Worm (Caenorhabditis elegans) whole organism, L2 larva: Measurements from ENCODE around the gene F22F7.11.

Experiments used
- C34F6.9 ChIP-seq: fragments of 150-350 bp; optimal IDR thresholded peaks from 2 replicates; lab custom pipeline; 2014; ENCODE audit warnings: missing biosample characterization, missing genetic modification characterization
- F13H6.1 ChIP-seq: sonication (generic microtip); optimal IDR thresholded peaks from 2 replicates; lab custom pipeline; 2016; ENCODE audit warnings: missing genetic modification characterization, missing compliant biosample characterization
- R02D3.7 ChIP-seq: fragments of 150-350 bp; optimal IDR thresholded peaks from 2 replicates; lab custom pipeline; 2014; ENCODE audit warnings: missing biosample characterization, missing genetic modification characterization
- ZK546.5 ChIP-seq: sonication (generic microtip); optimal IDR thresholded peaks from 2 replicates; lab custom pipeline; 2017; ENCODE audit warnings: missing biosample characterization, missing genetic modification characterization
- alr-1 ChIP-seq: fragments of 150-350 bp; optimal IDR thresholded peaks from 2 replicates; lab custom pipeline; 2014; ENCODE audit warnings: missing biosample characterization, missing genetic modification characterization
- aly-2 ChIP-seq: fragments of 150-350 bp; optimal IDR thresholded peaks from 2 replicates; lab custom pipeline; 2014; ENCODE audit warnings: missing biosample characterization, missing genetic modification characterization
- ama-1 ChIP-seq: fragments of 150-350 bp; optimal IDR thresholded peaks from 2 replicates; lab custom pipeline; 2018; ENCODE audit warnings: inconsistent platforms
- ceh-16 ChIP-seq: fragments of 150-350 bp; optimal IDR thresholded peaks from 2 replicates; lab custom pipeline; 2014; ENCODE audit warnings: missing biosample characterization, missing genetic modification characterization
- crh-2 ChIP-seq: sonication (generic microtip); optimal IDR thresholded peaks from 2 replicates; lab custom pipeline; 2017; ENCODE audit warnings: missing biosample characterization, missing genetic modification characterization
- dmd-4 ChIP-seq: sonication (generic microtip); optimal IDR thresholded peaks from 2 replicates; lab custom pipeline; 2017; ENCODE audit warnings: missing biosample characterization, missing genetic modification characterization
- egl-27 ChIP-seq: sonication (generic microtip); optimal IDR thresholded peaks from 3 replicates; lab custom pipeline; 2017; ENCODE audit warnings: missing biosample characterization, missing genetic modification reagents, missing genetic modification characterization
- elt-3 ChIP-seq: sonication (generic microtip); optimal IDR thresholded peaks from 2 replicates; lab custom pipeline; 2017; ENCODE audit warnings: missing biosample characterization, missing genetic modification characterization
- fos-1 ChIP-seq: fragments of 150-350 bp; optimal IDR thresholded peaks from 2 replicates; lab custom pipeline; 2014; ENCODE audit warnings: missing biosample characterization, missing genetic modification characterization
- lin-11 ChIP-seq: fragments of 150-350 bp; sonication (generic microtip); optimal IDR thresholded peaks from 2 replicates; lab custom pipeline; 2014; ENCODE audit warnings: missing biosample characterization, missing genetic modification characterization, inconsistent platforms, mixed read lengths
- lin-13 ChIP-seq: fragments of 150-350 bp; optimal IDR thresholded peaks from 2 replicates; lab custom pipeline; 2014; ENCODE audit warnings: missing biosample characterization, missing genetic modification reagents, missing genetic modification characterization
- lin-39 ChIP-seq: fragments of 150-350 bp; optimal IDR thresholded peaks from 2 replicates; lab custom pipeline; 2014; ENCODE audit warnings: missing biosample characterization, missing genetic modification reagents, missing genetic modification characterization
- lsy-2 ChIP-seq, 2 experiments: fragments of 150-350 bp in 1 of 2; sonication (generic microtip) in 1 of 2; optimal IDR thresholded peaks; 2 replicates each; lab custom pipeline; 2014 to 2017; ENCODE audit warnings: missing biosample characterization in 2 of 2, missing genetic modification characterization in 2 of 2
- mab-5 ChIP-seq: fragments of 150-350 bp; optimal IDR thresholded peaks from 2 replicates; lab custom pipeline; 2014; ENCODE audit warnings: missing biosample characterization, missing genetic modification characterization
- mbf-1 ChIP-seq: sonication (generic microtip); optimal IDR thresholded peaks from 2 replicates; lab custom pipeline; 2017; ENCODE audit warnings: missing biosample characterization, missing genetic modification characterization
- mdl-1 ChIP-seq, 2 experiments: fragments of 150-350 bp in 1 of 2; sonication (generic microtip) in 1 of 2; optimal IDR thresholded peaks; 2 replicates each; lab custom pipeline; 2017; ENCODE audit warnings: missing biosample characterization in 2 of 2, missing genetic modification characterization in 2 of 2
- nhr-11 ChIP-seq: fragments of 150-350 bp; optimal IDR thresholded peaks from 2 replicates; lab custom pipeline; 2014; ENCODE audit warnings: missing biosample characterization, missing genetic modification characterization
- nhr-23 ChIP-seq: fragments of 150-350 bp; optimal IDR thresholded peaks from 2 replicates; lab custom pipeline; 2014; ENCODE audit warnings: missing biosample characterization, missing genetic modification reagents, missing genetic modification characterization
- nhr-237 ChIP-seq: fragments of 150-350 bp; optimal IDR thresholded peaks from 2 replicates; lab custom pipeline; 2014; ENCODE audit warnings: missing biosample characterization, missing genetic modification characterization
- nhr-6 ChIP-seq: fragments of 150-350 bp; optimal IDR thresholded peaks from 2 replicates; lab custom pipeline; 2014; ENCODE audit warnings: missing biosample characterization, missing genetic modification characterization
- nhr-77 ChIP-seq: fragments of 150-350 bp; optimal IDR thresholded peaks from 2 replicates; lab custom pipeline; 2014; ENCODE audit warnings: missing biosample characterization, missing genetic modification characterization
- sem-4 ChIP-seq: fragments of 150-350 bp; optimal IDR thresholded peaks from 2 replicates; lab custom pipeline; 2014; ENCODE audit warnings: missing biosample characterization, missing genetic modification reagents, missing genetic modification characterization
- skn-1 ChIP-seq: sonication (generic microtip); optimal IDR thresholded peaks from 2 replicates; lab custom pipeline; 2017; ENCODE audit warnings: missing biosample characterization, missing genetic modification characterization
- sma-3 ChIP-seq: sonication (generic microtip); optimal IDR thresholded peaks from 2 replicates; lab custom pipeline; 2016; ENCODE audit warnings: missing genetic modification reagents, missing genetic modification characterization, missing compliant biosample characterization
- snpc-4 ChIP-seq: fragments of 150-350 bp; optimal IDR thresholded peaks from 2 replicates; lab custom pipeline; 2014; ENCODE audit warnings: missing biosample characterization, missing genetic modification characterization
- zag-1 ChIP-seq: fragments of 150-350 bp; optimal IDR thresholded peaks from 2 replicates; lab custom pipeline; 2014; ENCODE audit warnings: missing biosample characterization, missing genetic modification characterization
- ztf-1 ChIP-seq: fragments of 200-800 bp; sonication (Bioruptor generic); conservative IDR thresholded peaks from 2 replicates; pipeline ENCODE4 v1.3.6; 2022; ENCODE audit warnings: missing genetic modification characterization, missing compliant biosample characterization
- ztf-11 ChIP-seq: sonication (generic microtip); optimal IDR thresholded peaks from 2 replicates; lab custom pipeline; 2017; ENCODE audit warnings: missing biosample characterization, missing genetic modification characterization
- ztf-4 ChIP-seq: fragments of 150-350 bp; optimal IDR thresholded peaks from 2 replicates; lab custom pipeline; 2014; ENCODE audit warnings: missing biosample characterization, missing genetic modification characterization

F22F7.11 gene

ce11 chrV:2119529-2119928, at the start of gene F22F7.11:
Gene F22F7.11 (plus strand): TSS chrV:2119829.
- TF ChIP-seq dmd-4 (tag; lab: Kevin White, UChicago) (no peak), aly-2 (tag; lab: Kevin White, UChicago) (no peak), ama-1 (lab: Kevin White, UChicago) (no peak), lsy-2 (tag; optimal IDR thresholded peaks at IDR 0.05; lab: Kevin White, UChicago) (no peak), mdl-1 (tag; optimal IDR thresholded peaks at IDR 0.05; lab: Kevin White, UChicago) (no peak), zag-1 (tag; lab: Kevin White, UChicago) (no peak), ZK546.5 (tag; lab: Kevin White, UChicago) (no peak), ceh-16 (no peak), ztf-11 (tag; lab: Kevin White, UChicago) (no peak)

- TF ChIP-seq egl-27 (tag; lab: Kevin White, UChicago) = no peak
- no peak for TF ChIP-seq nhr-11
- no peak for TF ChIP-seq R02D3.7 (tag; lab: Kevin White, UChicago)
- TF ChIP-seq sma-3 (GFP tag; lab: Kevin White, UChicago) = no peak
- TF ChIP-seq nhr-237 (tag; lab: Kevin White, UChicago) = no peak
- TF ChIP-seq lin-39 = no peak
- TF ChIP-seq nhr-77 = no peak
- TF ChIP-seq F13H6.1 (tag; lab: Kevin White, UChicago) = no peak
- TF ChIP-seq elt-3 (tag; lab: Kevin White, UChicago) = no peak
- no peak for TF ChIP-seq ztf-11 (tag; lab: Kevin White, UChicago)
- TF ChIP-seq snpc-4 (tag; lab: Kevin White, UChicago) = no peak
- TF ChIP-seq C34F6.9 (tag; lab: Kevin White, UChicago) = no peak
- no peak for TF ChIP-seq ceh-16
- no peak for TF ChIP-seq ztf-1 (GFP tag; lab: Robert Waterston, UW)
- TF ChIP-seq, all 48 proteins: peak for 0
These were observed 46.8 kb upstream of the F22F7.11 start, which contains the start of gene Y40B10A.9 for ce11 chrV:2072807-2073206. Gene Y40B10A.9 (minus strand): TSS chrV:2072907.

ce11 chrV:2076043-2076442, 43.6 kb upstream of the F22F7.11 start:
- TF ChIP-seq C34F6.9 (tag; lab: Kevin White, UChicago) (peak; percentile 14), sem-4 (tag; lab: Kevin White, UChicago) (peak; percentile 26), aly-2 (tag; lab: Kevin White, UChicago) (no peak), ZK546.5 (tag; lab: Kevin White, UChicago) (no peak), F13H6.1 (tag; lab: Kevin White, UChicago) (peak; percentile 14)

- no peak for TF ChIP-seq elt-3 (tag; lab: Kevin White, UChicago)
- no peak for TF ChIP-seq ztf-4
- no peak for TF ChIP-seq nhr-6 (tag; lab: Kevin White, UChicago)
- TF ChIP-seq F13H6.1 (tag; lab: Kevin White, UChicago) = no peak
- no peak for TF ChIP-seq nhr-77
- no peak for TF ChIP-seq ZK546.5 (tag; lab: Kevin White, UChicago)
- TF ChIP-seq mab-5 (tag; lab: Kevin White, UChicago) = no peak
- TF ChIP-seq, all 48 proteins: peak for 0
These were observed 38.4 kb upstream of the F22F7.11 start for ce11 chrV:2081269-2081668.

ce11 chrV:2081894-2082293, 37.7 kb upstream of the F22F7.11 start:
- no peak for TF ChIP-seq mab-5 (tag; lab: Kevin White, UChicago)
- TF ChIP-seq fos-1 (tag; lab: Kevin White, UChicago) = no peak
- TF ChIP-seq nhr-237 (tag; lab: Kevin White, UChicago) = no peak
- TF ChIP-seq lsy-2 (tag; optimal IDR thresholded peaks at IDR 0.05; lab: Kevin White, UChicago) = no peak
- TF ChIP-seq nhr-23 = no peak
- no peak for TF ChIP-seq nhr-6 (tag; lab: Kevin White, UChicago)
- no peak for TF ChIP-seq C34F6.9 (tag; lab: Kevin White, UChicago)
- TF ChIP-seq lin-11 (tag; lab: Kevin White, UChicago) = no peak
- TF ChIP-seq mbf-1 (tag; lab: Kevin White, UChicago) = no peak
- no peak for TF ChIP-seq crh-2 (tag; lab: Kevin White, UChicago)
- no peak for TF ChIP-seq sem-4 (tag; lab: Kevin White, UChicago)
- TF ChIP-seq sma-3 (GFP tag; lab: Kevin White, UChicago) = no peak
- no peak for TF ChIP-seq skn-1

ce11 chrV:2083869-2084268, 35.8 kb upstream of the F22F7.11 start:
- no peak for TF ChIP-seq lin-39
- no peak for TF ChIP-seq skn-1
- no peak for TF ChIP-seq nhr-237 (tag; lab: Kevin White, UChicago)
- TF ChIP-seq alr-1 (tag; lab: Kevin White, UChicago) = no peak
- TF ChIP-seq lin-13 (GFP tag; lab: Kevin White, UChicago) = no peak
